Fruit fly (Drosophila melanogaster) whole organism, embryonic: Measurements from ENCODE around the gene CG13033.

Experiments used
- ATbp ChIP-seq: fragments of 200-800 bp; sonication (Bioruptor generic); optimal IDR thresholded peaks from 2 replicates; lab custom pipeline; 2017; ENCODE audit warnings: missing biosample characterization, mild to moderate bottlenecking, missing genetic modification characterization, missing genetic modification reagents
- Blimp-1 ChIP-seq: fragments of 200-800 bp; sonication (Bioruptor generic); optimal IDR thresholded peaks from 3 replicates; lab custom pipeline; 2018; ENCODE audit warnings: missing biosample characterization, missing genetic modification characterization, mild to moderate bottlenecking, moderate library complexity, missing genetic modification reagents
- CG10321 ChIP-seq: fragments of 200-800 bp; sonication (Bioruptor generic); IDR thresholded peaks from 2 replicates; pipeline ENCODE4 v1.3.6; 2022; ENCODE audit warnings: missing biosample characterization, missing genetic modification characterization
- CG11085 ChIP-seq: fragments of 200-800 bp; sonication (Bioruptor generic); IDR thresholded peaks from 2 replicates; pipeline ENCODE4 v1.3.6; 2022; ENCODE audit warnings: missing biosample characterization, missing genetic modification characterization
- CG12219 ChIP-seq: fragments of 200-800 bp; sonication (Bioruptor generic); optimal IDR thresholded peaks from 3 replicates; lab custom pipeline; 2018; ENCODE audit warnings: missing biosample characterization, mild to moderate bottlenecking, missing genetic modification characterization
- CG12236 ChIP-seq: fragments of 200-800 bp; sonication (Bioruptor generic); optimal IDR thresholded peaks from 2 replicates; lab custom pipeline; 2016; ENCODE audit warnings: missing biosample characterization, missing genetic modification characterization
- CG12659 ChIP-seq: fragments of 200-800 bp; sonication (Bioruptor generic); optimal IDR thresholded peaks from 3 replicates; lab custom pipeline; 2017; ENCODE audit warnings: mild to moderate bottlenecking, missing biosample characterization, missing genetic modification reagents, missing genetic modification characterization
- CG14014 ChIP-seq: fragments of 200-800 bp; sonication (Bioruptor generic); IDR thresholded peaks from 2 replicates; pipeline ENCODE4 v1.3.6; 2022; ENCODE audit warnings: missing biosample characterization, missing genetic modification characterization
- CG17829 ChIP-seq: fragments of 200-800 bp; optimal IDR thresholded peaks from 2 replicates; lab custom pipeline; 2019; ENCODE audit warnings: missing biosample characterization, mild to moderate bottlenecking, missing genetic modification characterization, moderate library complexity
- CG30020 ChIP-seq: fragments of 200-800 bp; optimal IDR thresholded peaks from 2 replicates; lab custom pipeline; 2019; ENCODE audit warnings: missing biosample characterization, mild to moderate bottlenecking, missing genetic modification characterization, moderate library complexity
- CG30431 ChIP-seq: fragments of 200-800 bp; sonication (Bioruptor generic); optimal IDR thresholded peaks from 2 replicates; lab custom pipeline; 2017; ENCODE audit warnings: missing biosample characterization, missing genetic modification characterization
- CG4730 ChIP-seq: fragments of 200-800 bp; sonication (Bioruptor generic); IDR thresholded peaks from 2 replicates; pipeline ENCODE4 v1.3.6; 2022; ENCODE audit warnings: missing biosample characterization, missing genetic modification characterization
- CG6683 ChIP-seq: fragments of 200-800 bp; sonication (Bioruptor generic); optimal IDR thresholded peaks from 2 replicates; lab custom pipeline; 2017; ENCODE audit warnings: missing biosample characterization, mild to moderate bottlenecking, missing genetic modification characterization, missing genetic modification reagents
- CG6765 ChIP-seq: fragments of 200-800 bp; sonication (Bioruptor generic); optimal IDR thresholded peaks from 3 replicates; lab custom pipeline; 2017; ENCODE audit warnings: missing biosample characterization, mild to moderate bottlenecking, missing genetic modification characterization
- CG9797 ChIP-seq: fragments of 200-800 bp; sonication (Bioruptor generic); optimal IDR thresholded peaks from 3 replicates; lab custom pipeline; 2018; ENCODE audit warnings: missing biosample characterization, mild to moderate bottlenecking, missing genetic modification characterization
- D19A ChIP-seq: fragments of 200-800 bp; optimal IDR thresholded peaks from 3 replicates; lab custom pipeline; 2019; ENCODE audit warnings: missing biosample characterization, mild to moderate bottlenecking, missing genetic modification characterization, moderate library complexity
- Dek ChIP-seq: fragments of 200-800 bp; sonication (Bioruptor generic); optimal IDR thresholded peaks from 3 replicates; lab custom pipeline; 2019; ENCODE audit warnings: missing biosample characterization, mild to moderate bottlenecking, missing genetic modification characterization, moderate library complexity
- Fer1 ChIP-seq: fragments of 200-800 bp; sonication (Bioruptor generic); optimal IDR thresholded peaks from 2 replicates; lab custom pipeline; 2017; ENCODE audit warnings: missing biosample characterization, mild to moderate bottlenecking, missing genetic modification characterization
- Fer2 ChIP-seq: fragments of 200-800 bp; sonication (Bioruptor generic); optimal IDR thresholded peaks from 2 replicates; lab custom pipeline; 2018; ENCODE audit warnings: missing biosample characterization, mild to moderate bottlenecking, missing genetic modification characterization, moderate library complexity
- HLHmδ ChIP-seq: fragments of 200-800 bp; sonication (Bioruptor generic); optimal IDR thresholded peaks from 2 replicates; lab custom pipeline; 2018; ENCODE audit warnings: missing biosample characterization, mild to moderate bottlenecking, missing genetic modification characterization, moderate library complexity
- Hey ChIP-seq: fragments of 200-800 bp; sonication (Bioruptor generic); optimal IDR thresholded peaks from 3 replicates; lab custom pipeline; 2018; ENCODE audit warnings: missing biosample characterization, mild to moderate bottlenecking, missing genetic modification characterization
- Hmx ChIP-seq: fragments of 200-800 bp; sonication (Bioruptor generic); optimal IDR thresholded peaks from 2 replicates; lab custom pipeline; 2016; ENCODE audit warnings: missing biosample characterization, missing genetic modification characterization
- Neu2 ChIP-seq: fragments of 200-800 bp; sonication (Bioruptor generic); optimal IDR thresholded peaks from 3 replicates; lab custom pipeline; 2016; ENCODE audit warnings: missing biosample characterization, missing genetic modification characterization, borderline replicate concordance
- Opbp ChIP-seq: fragments of 200-800 bp; sonication (Bioruptor generic); IDR thresholded peaks from 3 replicates; pipeline ENCODE4 v1.3.6; 2022; ENCODE audit warnings: missing biosample characterization, missing genetic modification characterization; ENCODE audit not compliant: partially characterized antibody
- Spps ChIP-seq: fragments of 200-800 bp; sonication (Bioruptor generic); optimal IDR thresholded peaks from 2 replicates; lab custom pipeline; 2018; ENCODE audit warnings: missing biosample characterization, mild to moderate bottlenecking, missing genetic modification characterization
- Trl ChIP-seq, 3 experiments: fragments of >200 bp in 2 of 3; fragments of 200-800 bp in 1 of 3; sonication (Bioruptor generic) in 1 of 3; optimal IDR thresholded peaks; 2 replicates in 1 of 3; 3 replicates in 2 of 3; lab custom pipeline; 2016 to 2017; ENCODE audit warnings: missing biosample characterization in 1 of 3, missing genetic modification characterization in 1 of 3
- Xrp1 ChIP-seq: fragments of 200-800 bp; sonication (Bioruptor generic); IDR thresholded peaks from 2 replicates; pipeline ENCODE4 v1.3.6; 2022; ENCODE audit warnings: missing biosample characterization, missing genetic modification characterization
- bab2 ChIP-seq: fragments of 200-800 bp; sonication (Bioruptor generic); optimal IDR thresholded peaks from 2 replicates; lab custom pipeline; 2016; ENCODE audit warnings: missing biosample characterization, missing genetic modification characterization
- bigmax ChIP-seq: fragments of 200-800 bp; sonication (Bioruptor generic); optimal IDR thresholded peaks from 2 replicates; lab custom pipeline; 2018; ENCODE audit warnings: missing biosample characterization, mild to moderate bottlenecking, missing genetic modification characterization
- exex ChIP-seq: fragments of 200-800 bp; sonication (Bioruptor generic); optimal IDR thresholded peaks from 4 replicates; lab custom pipeline; 2018; ENCODE audit warnings: missing biosample characterization, mild to moderate bottlenecking, missing genetic modification characterization, moderate library complexity
- fd3F ChIP-seq: fragments of 200-800 bp; sonication (Bioruptor generic); optimal IDR thresholded peaks from 2 replicates; lab custom pipeline; 2018; ENCODE audit warnings: missing biosample characterization, mild to moderate bottlenecking, missing genetic modification characterization, moderate library complexity
- gem ChIP-seq: fragments of 200-800 bp; sonication (Bioruptor generic); optimal IDR thresholded peaks from 2 replicates; lab custom pipeline; 2019; ENCODE audit warnings: missing biosample characterization, mild to moderate bottlenecking, missing genetic modification characterization, moderate library complexity
- grn ChIP-seq: fragments of 200-800 bp; sonication (Bioruptor generic); optimal IDR thresholded peaks from 3 replicates; lab custom pipeline; 2017; ENCODE audit warnings: missing biosample characterization, missing genetic modification characterization
- jumu ChIP-seq: fragments of 200-800 bp; sonication (Bioruptor generic); optimal IDR thresholded peaks from 3 replicates; lab custom pipeline; 2016; ENCODE audit warnings: missing biosample characterization, missing genetic modification characterization
- kni ChIP-seq: fragments of 200-800 bp; sonication (Bioruptor generic); optimal IDR thresholded peaks from 3 replicates; lab custom pipeline; 2017; ENCODE audit warnings: mild to moderate bottlenecking, missing biosample characterization, missing genetic modification reagents, missing genetic modification characterization
- lab ChIP-seq: fragments of 200-800 bp; sonication (Bioruptor generic); optimal IDR thresholded peaks from 3 replicates; lab custom pipeline; 2017; ENCODE audit warnings: missing biosample characterization, missing genetic modification characterization, mild to moderate bottlenecking, moderate library complexity, missing genetic modification reagents
- lov ChIP-seq, 2 experiments: fragments of 200-800 bp in 1 of 2; fragments of >200 bp in 1 of 2; sonication (Bioruptor generic) in 1 of 2; IDR thresholded peaks in 1 of 2; optimal IDR thresholded peaks in 1 of 2; 2 replicates in 1 of 2; 3 replicates in 1 of 2; pipeline versions ENCODE4 v1.3.6 to Lab custom; 2017 to 2022; ENCODE audit warnings: missing biosample characterization in 1 of 2, missing genetic modification characterization in 1 of 2
- nmo ChIP-seq: fragments of 200-800 bp; sonication (Bioruptor generic); optimal IDR thresholded peaks from 2 replicates; lab custom pipeline; 2018; ENCODE audit warnings: missing biosample characterization, mild to moderate bottlenecking, missing genetic modification characterization, moderate library complexity
- repo ChIP-seq: fragments of 200-800 bp; sonication (Bioruptor generic); optimal IDR thresholded peaks from 2 replicates; lab custom pipeline; 2016; ENCODE audit warnings: missing biosample characterization, missing genetic modification characterization
- sens ChIP-seq: fragments of 200-800 bp; sonication (Bioruptor generic); peaks from one replicate; lab custom pipeline; 2016; ENCODE audit warnings: missing biosample characterization, missing genetic modification characterization
- sima ChIP-seq: fragments of 200-800 bp; sonication (Bioruptor generic); optimal IDR thresholded peaks from 2 replicates; lab custom pipeline; 2016; ENCODE audit warnings: missing biosample characterization, missing genetic modification characterization
- slbo ChIP-seq: fragments of 200-800 bp; sonication (Bioruptor generic); IDR thresholded peaks from 2 replicates; pipeline ENCODE4 v1.3.6; 2022; ENCODE audit warnings: missing biosample characterization, missing genetic modification characterization
- stwl ChIP-seq: fragments of 200-800 bp; sonication (Bioruptor generic); optimal IDR thresholded peaks from 3 replicates; lab custom pipeline; 2018; ENCODE audit warnings: missing biosample characterization, mild to moderate bottlenecking, missing genetic modification characterization, moderate library complexity
- toy ChIP-seq: fragments of 200-800 bp; sonication (Bioruptor generic); IDR thresholded peaks from 2 replicates; pipeline ENCODE4 v1.3.6; 2022; ENCODE audit warnings: missing biosample characterization, missing genetic modification characterization
- ttk ChIP-seq: fragments of 200-800 bp; sonication (Bioruptor generic); IDR thresholded peaks from 2 replicates; pipeline ENCODE4 v2.1.2; 2022; ENCODE audit warnings: missing biosample characterization, missing genetic modification characterization
- unpg ChIP-seq: fragments of 200-800 bp; sonication (Bioruptor generic); optimal IDR thresholded peaks from 3 replicates; lab custom pipeline; 2018; ENCODE audit warnings: missing biosample characterization, mild to moderate bottlenecking, missing genetic modification characterization, moderate library complexity
- vvl ChIP-seq: fragments of 200-800 bp; sonication (Bioruptor generic); IDR thresholded peaks from 2 replicates; pipeline ENCODE4 v1.3.6; 2022; ENCODE audit warnings: missing biosample characterization, missing genetic modification characterization
- wek ChIP-seq: fragments of 200-800 bp; sonication (Bioruptor generic); optimal IDR thresholded peaks from 3 replicates; lab custom pipeline; 2018; ENCODE audit warnings: missing biosample characterization, mild to moderate bottlenecking, missing genetic modification characterization, moderate library complexity

The CG13033 gene

dm6 chr3L:16571014-16571738 is 25.7 kb upstream of the CG13033 start (continued):
- TF ChIP-seq sima (no peak), jumu (no peak), CG6683 (GFP tag; lab: Kevin White, UChicago) (no peak), Fer1 (GFP tag; lab: Kevin White, UChicago) (peak; percentile 53), vvl (peak; percentile 22; the same call in 1 of the 2 replicates), ttk (GFP tag; lab: Robert Waterston, UW) (no peak), lov (optimal IDR thresholded peaks at IDR 0.05; lab: Kevin White, UChicago) (no peak), lov (GFP tag; IDR thresholded peaks at IDR 0.05; lab: Robert Waterston, UW) (0 out of 3 replicates have a peak, but pooled peaks have one; percentile 38), CG12659 (GFP tag; lab: Kevin White, UChicago) (peak; percentile 53), bab2 (GFP tag; lab: Kevin White, UChicago) (peak; percentile 55), bigmax (GFP tag; lab: Kevin White, UChicago) (no peak), lab (GFP tag; lab: Kevin White, UChicago) (peak; percentile 71), fd3F (GFP tag; lab: Kevin White, UChicago) (peak; percentile 58), CG30431 (no peak), sens (GFP tag; lab: Kevin White, UChicago) (peak; percentile 87), wek (no peak), CG11085 (GFP tag; lab: Robert Waterston, UW) (no peak), repo (no peak), nmo (GFP tag; lab: Kevin White, UChicago) (peak; percentile 39), slbo (GFP tag; lab: Robert Waterston, UW) (peak; percentile 75), D19A (tag; lab: Kevin White, UChicago) (peak; percentile 12), stwl (tag; lab: Kevin White, UChicago) (no peak), CG30020 (tag; lab: Kevin White, UChicago) (no peak), exex (tag; lab: Kevin White, UChicago) (no peak), Blimp-1 (GFP tag; lab: Kevin White, UChicago) (peak; percentile 51), Hmx (no peak), CG14014 (GFP tag; lab: Robert Waterston, UW) (peak; percentile 71; the same call in 1 of the 2 replicates), Xrp1 (GFP tag; lab: Robert Waterston, UW) (peak; percentile 63), CG12236 (GFP tag; lab: Kevin White, UChicago) (no peak), CG12219 (peak; percentile 17), Trl (optimal IDR thresholded peaks at IDR 0.05; lab: Kevin White, UChicago) (no peak), Trl (GFP tag; optimal IDR thresholded peaks at IDR 0.05; lab: Kevin White, UChicago) (peak; percentile 38), Hey (no peak), CG9797 (no peak), kni (no peak), CG6765 (GFP tag; lab: Kevin White, UChicago) (peak; percentile 50), unpg (GFP tag; lab: Kevin White, UChicago) (peak; percentile 65), Fer2 (tag; lab: Kevin White, UChicago) (peak; percentile 1), CG10321 (GFP tag; lab: Robert Waterston, UW) (no peak), Spps (tag; lab: Kevin White, UChicago) (no peak), Dek (tag; lab: Kevin White, UChicago) (peak; percentile 56), Neu2 (GFP tag; lab: Kevin White, UChicago) (no peak), Opbp (GFP tag; lab: Robert Waterston, UW) (no peak), CG4730 (GFP tag; lab: Robert Waterston, UW) (peak; percentile 46; the same call in 1 of the 2 replicates), toy (no peak), ATbp (no peak), grn (GFP tag; lab: Kevin White, UChicago) (no peak), HLHmδ (no peak), CG17829 (tag; lab: Kevin White, UChicago) (peak; percentile 27), gem (tag; lab: Kevin White, UChicago) (peak; percentile 77)
